Fruit fly (Drosophila melanogaster): Measurements from ENCODE around the gene CG14227.

The CG14227 gene

DNA sequence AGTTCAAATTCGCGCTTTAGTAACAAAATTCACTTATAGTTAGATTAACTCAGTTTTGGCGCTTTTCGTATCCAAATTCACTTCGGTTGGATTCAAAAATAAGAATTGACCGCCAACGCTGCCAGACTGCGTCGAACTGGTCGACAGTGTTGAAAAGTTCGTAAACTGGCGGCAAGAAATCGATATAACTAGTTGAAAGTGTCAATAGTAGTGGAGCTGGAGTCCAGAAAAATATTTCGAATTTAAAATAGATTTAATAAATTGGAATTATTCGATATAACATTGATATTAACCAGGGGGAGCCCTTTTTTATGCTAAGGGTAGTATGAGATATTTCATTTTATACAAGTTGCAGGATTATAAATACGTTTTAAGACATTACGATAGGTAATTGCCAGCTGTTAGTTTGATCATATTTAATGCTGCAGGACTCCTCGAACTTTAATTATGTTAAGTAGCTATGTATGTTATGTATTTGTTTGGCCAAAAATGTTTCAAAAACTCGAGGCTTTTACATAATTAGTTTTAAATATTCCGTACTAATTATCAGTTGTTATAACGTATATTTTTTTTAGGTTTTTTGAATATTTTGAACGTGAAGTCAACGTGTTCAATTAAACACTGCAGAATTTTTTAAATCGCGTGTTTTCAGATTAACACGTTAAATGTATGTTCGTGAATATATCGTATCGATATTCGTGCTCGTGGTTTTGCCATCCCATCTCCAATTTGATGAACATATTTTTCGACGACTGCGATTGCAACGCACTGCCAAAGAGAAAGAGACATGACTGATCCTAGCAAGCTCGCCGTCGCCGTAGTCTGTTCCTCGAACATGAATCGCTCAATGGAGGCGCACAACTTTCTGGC lies 24.7 kb downstream of the CG14227 start, which contains the start of the genes CG14223 and Ssu72:
CG14223 (minus strand) TSS at position 113 of the 870 bp plus-strand sequence.
Ssu72 (plus strand) TSS at position 703 of the 870 bp plus-strand sequence.
- TF ChIP-seq woc (GFP tag; optimal IDR thresholded peaks at IDR 0.05) = peak; percentile 6
- no peak for TF ChIP-seq rgr (GFP tag; optimal IDR thresholded peaks at IDR 0.05)
- TF ChIP-seq Hnf4 (GFP tag; optimal IDR thresholded peaks at IDR 0.05) = peak; percentile 15

DNA sequence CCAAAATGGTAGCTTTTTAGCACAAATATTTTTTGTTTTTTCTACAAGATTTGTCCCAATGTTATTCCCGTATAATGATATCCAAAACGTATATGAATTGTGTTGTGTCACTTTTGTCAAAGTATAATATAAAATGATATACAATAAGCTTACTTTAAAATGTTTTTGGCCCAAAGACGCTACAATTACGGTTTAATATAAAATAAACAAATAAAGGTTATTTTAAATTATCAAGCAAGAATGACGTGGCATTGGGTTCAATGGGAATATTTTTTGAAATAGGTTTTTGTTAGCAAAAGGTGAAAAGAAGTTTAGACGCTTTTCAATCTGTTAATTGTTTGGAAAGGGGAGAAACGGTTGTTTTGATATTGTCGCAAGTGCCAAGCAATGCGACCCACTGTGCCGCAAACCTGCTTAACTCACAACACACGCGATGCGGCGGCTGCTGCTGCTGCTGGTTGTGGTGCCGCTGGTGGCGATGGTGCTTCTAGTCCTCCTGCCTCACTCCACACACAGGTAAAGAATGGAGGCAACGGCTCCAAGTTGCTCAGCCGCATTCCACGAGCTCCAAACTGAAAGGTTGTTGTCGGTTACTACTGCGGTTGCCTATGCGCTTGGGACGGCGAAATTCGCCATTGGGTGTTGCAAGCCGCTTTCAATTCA lies 25.4 kb downstream of the CG14227 start:
- TF ChIP-seq OdsH (GFP tag; optimal IDR thresholded peaks at IDR 0.05) (peak; percentile 16), usp (GFP tag; optimal IDR thresholded peaks at IDR 0.05) (no peak), rgr (GFP tag; optimal IDR thresholded peaks at IDR 0.05) (peak; percentile 14), Mio (GFP tag; optimal IDR thresholded peaks at IDR 0.05) (no peak), CG9705 (GFP tag; optimal IDR thresholded peaks at IDR 0.05) (peak; percentile 5), Sp1 (GFP tag; optimal IDR thresholded peaks at IDR 0.05) (peak; percentile 68), dl (GFP tag; optimal IDR thresholded peaks at IDR 0.05; ENCODE audit: insufficient read depth in 1 of 2, partially characterized antibody in 2 of 2) (peak in 1 of 2 experiments; percentile 33), woc (GFP tag; optimal IDR thresholded peaks at IDR 0.05) (peak; percentile 79), foxo (GFP tag; optimal IDR thresholded peaks at IDR 0.05) (peak in 1 of 2 experiments; percentile 45), br (GFP tag; optimal IDR thresholded peaks at IDR 0.05) (peak; percentile 34), HLH106 (tag; optimal IDR thresholded peaks at IDR 0.05) (peak; percentile 64), brk (GFP tag; optimal IDR thresholded peaks at IDR 0.05) (no peak), h (GFP tag; optimal IDR thresholded peaks at IDR 0.05) (peak; percentile 6), fru (GFP tag; optimal IDR thresholded peaks at IDR 0.05) (peak; percentile 37), Hr83 (GFP tag; optimal IDR thresholded peaks at IDR 0.05; ENCODE audit: poor library complexity, severe bottlenecking) (peak; percentile 3), pan (optimal IDR thresholded peaks at IDR 0.05) (no peak), psq (GFP tag; optimal IDR thresholded peaks at IDR 0.05) (peak; percentile 37), ey (GFP tag; optimal IDR thresholded peaks at IDR 0.05) (peak; percentile 39)

DNA sequence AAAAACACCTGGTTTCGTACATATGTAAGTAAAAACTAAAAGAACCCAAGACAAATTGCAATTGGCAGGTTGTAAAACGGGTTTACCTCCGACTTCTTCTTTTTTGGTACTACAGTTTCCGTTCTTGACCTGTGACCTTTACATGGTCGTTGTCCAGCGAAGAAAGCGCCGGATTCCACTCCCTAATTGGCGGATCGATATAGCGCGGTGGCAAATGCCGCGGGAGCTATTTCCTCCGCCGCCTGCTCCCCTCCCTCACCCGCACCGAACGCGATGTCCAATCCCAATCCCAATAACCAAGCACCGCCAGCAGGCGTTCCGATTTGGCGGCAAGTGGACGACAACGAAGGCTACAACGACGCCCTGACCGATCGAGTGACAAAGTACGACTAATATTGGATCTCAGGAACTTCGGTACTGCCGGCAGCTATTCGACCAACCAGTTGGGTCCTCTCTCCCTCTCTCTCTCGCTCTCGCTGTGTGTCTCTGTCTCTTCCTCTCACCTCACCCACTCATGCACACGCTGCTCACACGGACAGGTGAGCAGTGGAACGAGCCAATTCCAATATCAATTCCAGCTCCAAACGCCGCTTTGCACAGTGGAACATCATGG lies 26.1 kb downstream of the CG14227 start:
- TF ChIP-seq br (GFP tag; optimal IDR thresholded peaks at IDR 0.05) (no peak), Hnf4 (GFP tag; optimal IDR thresholded peaks at IDR 0.05) (no peak), Dif (GFP tag; optimal IDR thresholded peaks at IDR 0.05; ENCODE audit: partially characterized antibody) (peak; percentile 90), Hr83 (GFP tag; optimal IDR thresholded peaks at IDR 0.05; ENCODE audit: poor library complexity, severe bottlenecking) (peak; percentile 53), dl (GFP tag; optimal IDR thresholded peaks at IDR 0.05; ENCODE audit: insufficient read depth in 1 of 2, partially characterized antibody in 2 of 2) (peak in 1 of 2 experiments; percentile 74), Vsx2 (GFP tag; optimal IDR thresholded peaks at IDR 0.05; ENCODE audit: partially characterized antibody) (peak; percentile 85)

DNA sequence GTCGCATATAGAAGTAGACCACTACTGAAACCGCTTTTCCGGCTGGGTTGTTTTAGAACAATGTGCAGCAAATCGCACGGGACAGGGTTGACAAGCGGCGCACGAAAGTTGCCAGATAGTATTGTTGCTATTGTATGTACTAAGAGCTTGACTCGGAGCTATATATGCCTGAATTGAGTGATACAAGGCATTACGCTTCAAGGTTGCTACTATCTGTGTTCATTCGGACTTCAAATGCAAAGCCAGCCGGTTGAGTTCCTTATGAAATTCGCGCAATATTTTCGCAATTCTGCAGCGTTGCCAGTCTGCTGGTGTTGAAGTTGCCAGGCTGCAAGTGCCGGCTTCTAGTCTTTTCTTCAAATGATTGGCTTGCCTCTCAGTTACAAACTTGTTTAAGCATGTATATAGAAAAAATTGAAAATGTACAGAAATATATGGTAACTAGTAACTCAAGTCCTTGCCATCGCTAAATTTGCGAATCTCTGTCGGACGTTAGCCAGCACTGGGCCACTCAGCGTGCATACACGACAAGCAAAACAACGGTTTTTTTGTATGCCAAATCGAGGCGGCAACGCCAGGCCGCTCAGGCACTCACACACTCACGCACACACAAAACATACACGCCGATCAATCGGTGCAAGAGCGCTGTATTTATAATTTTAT lies 36.9 kb downstream of the CG14227 start, which contains the start of the genes Ranbp21 and Elys:
Ranbp21 (minus strand) TSS at position 513 of the 663 bp plus-strand sequence.
Elys (plus strand) TSS at position 549 of the 663 bp plus-strand sequence.
- TF ChIP-seq Hr78 (GFP tag; optimal IDR thresholded peaks at IDR 0.05) (no peak), dl (GFP tag; optimal IDR thresholded peaks at IDR 0.05; ENCODE audit: insufficient read depth in 1 of 2, partially characterized antibody in 2 of 2) (no peak), br (GFP tag; optimal IDR thresholded peaks at IDR 0.05) (no peak), Sp1 (GFP tag; optimal IDR thresholded peaks at IDR 0.05) (peak; percentile 24), dsf (GFP tag; optimal IDR thresholded peaks at IDR 0.05; ENCODE audit: borderline replicate concordance) (no peak), Vsx2 (GFP tag; optimal IDR thresholded peaks at IDR 0.05; ENCODE audit: partially characterized antibody) (no peak), ey (GFP tag; optimal IDR thresholded peaks at IDR 0.05) (peak; percentile 59), foxo (GFP tag; optimal IDR thresholded peaks at IDR 0.05) (peak in 1 of 2 experiments; percentile 66), psq (GFP tag; optimal IDR thresholded peaks at IDR 0.05) (peak; percentile 40), tai (GFP tag; optimal IDR thresholded peaks at IDR 0.05) (no peak), Rel (GFP tag; optimal IDR thresholded peaks at IDR 0.05) (no peak), Rel (tag; optimal IDR thresholded peaks at IDR 0.05) (no peak), h (GFP tag; optimal IDR thresholded peaks at IDR 0.05) (no peak), jim (GFP tag; optimal IDR thresholded peaks at IDR 0.05) (no peak), CG9705 (GFP tag; optimal IDR thresholded peaks at IDR 0.05) (peak; percentile 44), HLH106 (tag; optimal IDR thresholded peaks at IDR 0.05) (peak; percentile 56), sv (GFP tag; optimal IDR thresholded peaks at IDR 0.05) (peak; percentile 0), GATAd (GFP tag; optimal IDR thresholded peaks at IDR 0.05) (no peak)

Data from whole organism, wandering third instar larva.